Worm (Caenorhabditis elegans): ENCODE measurements around the gene F10D7.4.

DNA sequence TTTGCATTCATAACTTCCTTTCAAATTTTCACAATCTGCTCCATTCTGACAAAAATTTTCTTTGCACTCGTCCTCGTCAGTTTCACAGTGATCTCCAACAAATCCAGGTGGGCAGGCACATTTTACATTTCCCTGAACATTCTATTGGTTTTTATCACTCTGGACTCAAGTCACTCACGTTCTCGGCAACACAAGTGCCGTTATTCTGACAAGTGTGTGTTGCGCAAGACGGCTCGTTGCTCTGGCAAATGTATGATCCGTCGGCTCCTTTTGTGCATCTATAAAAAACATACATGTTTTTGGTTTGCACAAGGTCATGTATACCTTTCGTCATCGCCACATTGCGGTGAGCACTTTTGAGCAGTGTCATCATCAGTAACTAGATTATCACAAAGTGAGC is 30.8 kb upstream of the F10D7.4 start:
- TF ChIP-seq atf-7 (tag; optimal IDR thresholded peaks at IDR 0.05) (no peak), B0019.2 (GFP tag; conservative IDR thresholded peaks at IDR 0.05) (no peak), ama-1 (optimal IDR thresholded peaks at IDR 0.05) (no peak), ama-1 (GFP tag; optimal IDR thresholded peaks at IDR 0.05) (no peak), dpl-1 (GFP tag; optimal IDR thresholded peaks at IDR 0.05) (no peak), snpc-4 (GFP tag; optimal IDR thresholded peaks at IDR 0.05) (no peak), snpc-4 (tag; optimal IDR thresholded peaks at IDR 0.05) (no peak), K11D2.4 (GFP tag; IDR thresholded peaks at IDR 0.05) (no peak), efl-1 (GFP tag; optimal IDR thresholded peaks at IDR 0.05) (no peak)
